Worm (Caenorhabditis elegans) whole organism, late embryonic: ENCODE data around the gene Y7A5A.10.

Experiments
- F13H6.1 ChIP-seq: sonication (generic microtip); optimal IDR thresholded peaks from 2 replicates; lab custom pipeline; 2016; ENCODE audit warnings: missing genetic modification characterization, missing compliant biosample characterization
- ama-1 ChIP-seq: fragments of 150-350 bp; optimal IDR thresholded peaks from 2 replicates; lab custom pipeline; 2014
- madf-2 ChIP-seq: sonication (generic microtip); optimal IDR thresholded peaks from 2 replicates; lab custom pipeline; 2017; ENCODE audit warnings: missing genetic modification characterization, missing compliant biosample characterization
- npax-4 ChIP-seq: sonication (generic microtip); optimal IDR thresholded peaks from 2 replicates; lab custom pipeline; 2016; ENCODE audit warnings: missing genetic modification characterization, missing compliant biosample characterization
- pat-9 ChIP-seq: fragments of 200-800 bp; sonication (Bioruptor generic); optimal IDR thresholded peaks from 2 replicates; lab custom pipeline; 2018; ENCODE audit warnings: mild to moderate bottlenecking, missing genetic modification characterization, moderate library complexity, missing compliant biosample characterization
- pha-4 ChIP-seq: fragments of 150-350 bp; optimal IDR thresholded peaks from 2 replicates; lab custom pipeline; 2018; ENCODE audit warnings: missing biosample characterization, missing genetic modification reagents, missing genetic modification characterization

ce11 chrX:15799595-15799994 is 4.7 kb upstream of the Y7A5A.10 start, which contains the start of gene Y7A5A.6:
- TF ChIP-seq F13H6.1 (tag; lab: Kevin White, UChicago) (no peak), pha-4 (tag; lab: Kevin White, UChicago) (no peak), ama-1 (no peak), madf-2 (tag; lab: Kevin White, UChicago) (no peak), npax-4 (no peak), pat-9 (tag; lab: Kevin White, UChicago) (no peak)
